Worm (Caenorhabditis elegans) whole organism, L3 larva: ENCODE data around the gene Y51B9A.7.

Experiments
- ama-1 ChIP-seq: fragments of 150-350 bp; optimal IDR thresholded peaks from 2 replicates; lab custom pipeline; 2018
- ceh-82 ChIP-seq: fragments of 150-350 bp; optimal IDR thresholded peaks from 2 replicates; lab custom pipeline; 2014; ENCODE audit warnings: missing biosample characterization, missing genetic modification characterization
- ceh-9 ChIP-seq: sonication (generic microtip); optimal IDR thresholded peaks from 2 replicates; lab custom pipeline; 2018; ENCODE audit warnings: missing biosample characterization, missing genetic modification characterization
- elt-1 ChIP-seq: fragments of 150-350 bp; optimal IDR thresholded peaks from 2 replicates; lab custom pipeline; 2014; ENCODE audit warnings: missing biosample characterization, missing genetic modification characterization
- elt-2 ChIP-seq: sonication (generic microtip); optimal IDR thresholded peaks from 2 replicates; lab custom pipeline; 2016; ENCODE audit warnings: missing genetic modification reagents, mild to moderate bottlenecking, missing genetic modification characterization, missing compliant biosample characterization
- fkh-10 ChIP-seq: sonication (generic microtip); optimal IDR thresholded peaks from 2 replicates; lab custom pipeline; 2017; ENCODE audit warnings: missing biosample characterization, missing genetic modification reagents, missing genetic modification characterization
- nhr-25 ChIP-seq: sonication (generic microtip); optimal IDR thresholded peaks from 2 replicates; lab custom pipeline; 2017; ENCODE audit warnings: missing biosample characterization, missing genetic modification characterization
- nhr-77 ChIP-seq: fragments of 150-350 bp; optimal IDR thresholded peaks from 2 replicates; lab custom pipeline; 2014; ENCODE audit warnings: missing biosample characterization, missing genetic modification characterization
- sea-2 ChIP-seq: fragments of 150-350 bp; sonication (generic microtip); optimal IDR thresholded peaks from 4 replicates; lab custom pipeline; 2014; ENCODE audit warnings: missing biosample characterization, missing genetic modification reagents, missing genetic modification characterization
- skn-1 ChIP-seq: fragments of 150-350 bp; optimal IDR thresholded peaks from 2 replicates; lab custom pipeline; 2014; ENCODE audit warnings: missing biosample characterization, missing genetic modification characterization
- unc-62 ChIP-seq: fragments of 150-350 bp; sonication (generic microtip); optimal IDR thresholded peaks from 4 replicates; lab custom pipeline; 2014; ENCODE audit warnings: missing biosample characterization, missing genetic modification reagents, missing genetic modification characterization

- TF ChIP-seq fkh-10 (GFP tag; lab: Kevin White, UChicago) = no peak
- no peak for TF ChIP-seq ceh-82 (tag; lab: Kevin White, UChicago)
- no peak for TF ChIP-seq unc-62 (GFP tag; lab: Kevin White, UChicago)
- no peak for TF ChIP-seq sea-2 (GFP tag; lab: Kevin White, UChicago)
- no peak for TF ChIP-seq elt-1
- TF ChIP-seq skn-1 (tag; lab: Kevin White, UChicago) = no peak
- TF ChIP-seq ama-1 = no peak
- TF ChIP-seq nhr-77 (tag; lab: Kevin White, UChicago) = no peak
- TF ChIP-seq ceh-9 = no peak
- no peak for TF ChIP-seq elt-2 (tag; lab: Kevin White, UChicago)
- TF ChIP-seq nhr-25 (tag; lab: Kevin White, UChicago) = no peak
Measured at ce11 chrII:9443522-9443921, 43.7 kb downstream of the Y51B9A.7 start, which contains the start of gene chil-15.
